Worm (Caenorhabditis elegans) whole organism, midembryonic: ENCODE data around the gene C06C3.7.

ENCODE experiments used
- flt-1 ChIP-seq: fragments of 200-800 bp; sonication (Bioruptor generic); IDR thresholded peaks from 2 replicates; pipeline ENCODE4 v1.3.6; 2022; ENCODE audit warnings: missing genetic modification characterization, missing compliant biosample characterization
- med-1 ChIP-seq: sonication (generic microtip); optimal IDR thresholded peaks from 2 replicates; lab custom pipeline; 2017; ENCODE audit warnings: missing genetic modification characterization, mild to moderate bottlenecking, missing compliant biosample characterization, antibody characterized with exemption, missing genetic modification reagents; ENCODE audit not compliant: insufficient read depth
- ref-1 ChIP-seq: fragments of 200-800 bp; sonication (Bioruptor generic); conservative IDR thresholded peaks from 2 replicates; pipeline ENCODE4 v1.3.6; 2022; ENCODE audit warnings: missing genetic modification reagents, missing genetic modification characterization, missing compliant biosample characterization
- ztf-29 ChIP-seq: fragments of 200-800 bp; sonication (Bioruptor generic); IDR thresholded peaks from 2 replicates; pipeline ENCODE4 v1.3.6; 2022; ENCODE audit warnings: missing genetic modification reagents, missing genetic modification characterization, missing compliant biosample characterization

ce11 chrII:9416381-9417276, 31.3 kb downstream of the C06C3.7 start, which contains the start of the genes gss-1 and chch-3:
- TF ChIP-seq flt-1 (no peak), med-1 (no peak), ref-1 (GFP tag; lab: Robert Waterston, UW) (no peak), ztf-29 (no peak)
